Worm (Caenorhabditis elegans) whole organism, L1 larva: ENCODE data around the gene sra-1.

ENCODE experiments used
- C34B4.2 ChIP-seq: sonication (generic microtip); optimal IDR thresholded peaks from 2 replicates; lab custom pipeline; 2017; ENCODE audit warnings: mild to moderate bottlenecking, missing genetic modification characterization, missing compliant biosample characterization
- Y116A8C.19 ChIP-seq: sonication (generic microtip); optimal IDR thresholded peaks from 2 replicates; lab custom pipeline; 2016; ENCODE audit warnings: missing compliant biosample characterization, missing genetic modification characterization, borderline replicate concordance
- aha-1 ChIP-seq: fragments of 150-350 bp; optimal IDR thresholded peaks from 2 replicates; lab custom pipeline; 2014; ENCODE audit warnings: missing biosample characterization, missing genetic modification characterization
- alr-1 ChIP-seq: fragments of 200-800 bp; sonication (Bioruptor generic); optimal IDR thresholded peaks from 2 replicates; lab custom pipeline; 2018; ENCODE audit warnings: borderline replicate concordance, mild to moderate bottlenecking, missing genetic modification characterization, missing compliant biosample characterization
- blmp-1 ChIP-seq: fragments of 150-350 bp; optimal IDR thresholded peaks from 2 replicates; lab custom pipeline; 2014; ENCODE audit warnings: missing biosample characterization, missing genetic modification characterization
- fkh-10 ChIP-seq: sonication (generic microtip); optimal IDR thresholded peaks from 2 replicates; lab custom pipeline; 2017; ENCODE audit warnings: missing biosample characterization, missing genetic modification reagents, missing genetic modification characterization
- fos-1 ChIP-seq: fragments of 150-350 bp; optimal IDR thresholded peaks from 2 replicates; lab custom pipeline; 2014; ENCODE audit warnings: missing biosample characterization, missing genetic modification characterization
- lin-39 ChIP-seq: fragments of 150-350 bp; optimal IDR thresholded peaks from 2 replicates; lab custom pipeline; 2014; ENCODE audit warnings: missing biosample characterization, missing genetic modification reagents, missing genetic modification characterization
- mab-9 ChIP-seq: fragments of 200-800 bp; sonication (Bioruptor generic); IDR thresholded peaks from 2 replicates; pipeline ENCODE4 v1.3.6; 2022; ENCODE audit warnings: missing genetic modification reagents, missing genetic modification characterization, missing compliant biosample characterization
- mdl-1 ChIP-seq, 2 experiments: fragments of 150-350 bp; optimal IDR thresholded peaks; 2 replicates each; lab custom pipeline; 2014 to 2017; ENCODE audit warnings: missing biosample characterization in 2 of 2, missing genetic modification characterization in 2 of 2, inconsistent platforms in 1 of 2
- nhr-84 ChIP-seq: sonication (generic microtip); optimal IDR thresholded peaks from 2 replicates; lab custom pipeline; 2017; ENCODE audit warnings: missing biosample characterization, missing genetic modification characterization
- skn-1 ChIP-seq: fragments of 150-350 bp; optimal IDR thresholded peaks from 2 replicates; lab custom pipeline; 2014; ENCODE audit warnings: missing biosample characterization, missing genetic modification characterization
- tlp-1 ChIP-seq: fragments of 150-350 bp; optimal IDR thresholded peaks from 2 replicates; lab custom pipeline; 2014; ENCODE audit warnings: missing biosample characterization, missing genetic modification characterization
- unc-62 ChIP-seq: fragments of 150-350 bp; optimal IDR thresholded peaks from 2 replicates; lab custom pipeline; 2014; ENCODE audit warnings: missing biosample characterization, missing genetic modification reagents, missing genetic modification characterization

ce11 chrII:9491045-9491444 lies 30.4 kb downstream of the sra-1 start:
- no peak for TF ChIP-seq aha-1
- TF ChIP-seq blmp-1 (tag; lab: Kevin White, UChicago): no peak
- TF ChIP-seq lin-39 (tag; lab: Kevin White, UChicago): no peak
- no peak for TF ChIP-seq Y116A8C.19 (tag; lab: Kevin White, UChicago)
- no peak for TF ChIP-seq tlp-1 (tag; lab: Kevin White, UChicago)
- no peak for TF ChIP-seq unc-62
- no peak for TF ChIP-seq fos-1 (tag; lab: Kevin White, UChicago)
- no peak for TF ChIP-seq mab-9 (GFP tag; lab: Robert Waterston, UW)
- no peak for TF ChIP-seq alr-1 (tag; lab: Kevin White, UChicago)
- no peak for TF ChIP-seq fkh-10 (GFP tag; lab: Kevin White, UChicago)
- TF ChIP-seq skn-1 (tag; lab: Kevin White, UChicago): no peak
- no peak for TF ChIP-seq nhr-84 (tag; lab: Kevin White, UChicago)
- no peak for TF ChIP-seq mdl-1 (tag; optimal IDR thresholded peaks at IDR 0.05; lab: Kevin White, UChicago)
- TF ChIP-seq C34B4.2 (tag; lab: Kevin White, UChicago): no peak
